Fruit fly (Drosophila melanogaster): ENCODE results near the gene kek5.

kek5 gene

dm6 chrX:19520376-19520775, 167.4 kb downstream of the kek5 start (continued):
- peak; percentile 50 for TF ChIP-seq CG2116 (GFP tag; optimal IDR thresholded peaks at IDR 0.05)
- TF ChIP-seq CG3065 (GFP tag; optimal IDR thresholded peaks at IDR 0.05), result no peak
- TF ChIP-seq CG6254 (GFP tag; optimal IDR thresholded peaks at IDR 0.05), result no peak
- TF ChIP-seq CG10543 (GFP tag; optimal IDR thresholded peaks at IDR 0.05), result no peak
- TF ChIP-seq CG16815 (GFP tag; optimal IDR thresholded peaks at IDR 0.05), result no peak
- TF ChIP-seq E2f2 (GFP tag; IDR thresholded peaks at IDR 0.05), result peak; percentile 88
- TF ChIP-seq Antp (GFP tag; optimal IDR thresholded peaks at IDR 0.05), result no peak
- TF ChIP-seq cg (GFP tag; optimal IDR thresholded peaks at IDR 0.05), result no peak

dm6 chrX:19520888-19521287, 167.9 kb downstream of the kek5 start:
- TF ChIP-seq Hr78 (GFP tag; optimal IDR thresholded peaks at IDR 0.05), result peak in 1 of 2 experiments; percentile 74
- TF ChIP-seq grau (tag; optimal IDR thresholded peaks at IDR 0.05), result no peak
- peak; percentile 32; the same call in 1 of the 2 replicates for TF ChIP-seq CG32532 (GFP tag; IDR thresholded peaks at IDR 0.05)
- TF ChIP-seq dmrt11E (tag; optimal IDR thresholded peaks at IDR 0.05), result no peak
- no peak for TF ChIP-seq ssp (GFP tag; IDR thresholded peaks at IDR 0.05)
- peak; percentile 81 for TF ChIP-seq grn (GFP tag; optimal IDR thresholded peaks at IDR 0.05)
- TF ChIP-seq Scr (GFP tag; IDR thresholded peaks at IDR 0.05; ENCODE audit: partially characterized antibody), result 0 out of 2 replicates have a peak, but pooled peaks have one; percentile 15
- peak; percentile 29 for TF ChIP-seq MESR4 (GFP tag; optimal IDR thresholded peaks at IDR 0.05)
- TF ChIP-seq sens-2 (GFP tag; IDR thresholded peaks at IDR 0.05), result peak; percentile 62; the same call in 1 of the 2 replicates
- TF ChIP-seq CG3281 (GFP tag; optimal IDR thresholded peaks at IDR 0.05), result no peak
- no peak for TF ChIP-seq cwo (GFP tag; optimal IDR thresholded peaks at IDR 0.05)
- peak; percentile 79 for TF ChIP-seq CG15479 (GFP tag; optimal IDR thresholded peaks at IDR 0.05)
- TF ChIP-seq CrebB (tag; optimal IDR thresholded peaks at IDR 0.05), result no peak
- TF ChIP-seq Pdp1 (GFP tag; optimal IDR thresholded peaks at IDR 0.05), result peak in 1 of 2 experiments; percentile 95
- peak; percentile 16 for TF ChIP-seq pzg (GFP tag; optimal IDR thresholded peaks at IDR 0.05)
- TF ChIP-seq Med (GFP tag), result peak; percentile 42
- no peak for TF ChIP-seq CG17802 (tag; optimal IDR thresholded peaks at IDR 0.05)
- 0 out of 2 replicates have a peak, but pooled peaks have one; percentile 11 for TF ChIP-seq GATAe (GFP tag; conservative IDR thresholded peaks at IDR 0.05)
- TF ChIP-seq crol (GFP tag; IDR thresholded peaks at IDR 0.05), result peak; percentile 78
- peak; percentile 51 for TF ChIP-seq CG1832 (GFP tag; optimal IDR thresholded peaks at IDR 0.05)
- peak; percentile 89 for TF ChIP-seq bigmax (GFP tag; optimal IDR thresholded peaks at IDR 0.05)
- no peak for TF ChIP-seq Doc3 (GFP tag; IDR thresholded peaks at IDR 0.05; ENCODE audit: partially characterized antibody)
- peak; percentile 55 for TF ChIP-seq Dref (GFP tag; IDR thresholded peaks at IDR 0.05)
- no peak for TF ChIP-seq Nf-YB (GFP tag; optimal IDR thresholded peaks at IDR 0.05)

Measured in whole organism, embryonic.